Worm (Caenorhabditis elegans) whole organism, young adult: ENCODE data around the gene gtf-2F2.

Experiments used
- B0019.2 ChIP-seq: fragments of 200-800 bp; sonication (Bioruptor generic); conservative IDR thresholded peaks from 2 replicates; pipeline ENCODE4 v1.3.6; 2022; ENCODE audit warnings: missing genetic modification reagents, missing genetic modification characterization, missing compliant biosample characterization
- C17E4.6 ChIP-seq: fragments of 200-800 bp; sonication (Bioruptor generic); IDR thresholded peaks from 2 replicates; pipeline ENCODE4 v1.3.6; 2022; ENCODE audit warnings: missing genetic modification reagents, missing genetic modification characterization, missing compliant biosample characterization
- F10E7.11 ChIP-seq: sonication (generic microtip); optimal IDR thresholded peaks from 2 replicates; lab custom pipeline; 2017; ENCODE audit warnings: mild to moderate bottlenecking, missing genetic modification characterization, moderate library complexity, missing compliant biosample characterization
- F22D6.2 ChIP-seq: sonication (generic microtip); optimal IDR thresholded peaks from 2 replicates; lab custom pipeline; 2016; ENCODE audit warnings: mild to moderate bottlenecking, missing genetic modification characterization, missing compliant biosample characterization
- F39B2.1 ChIP-seq: fragments of 200-800 bp; sonication (Bioruptor generic); IDR thresholded peaks from 2 replicates; pipeline ENCODE4 v1.3.6; 2022; ENCODE audit warnings: missing genetic modification reagents, missing genetic modification characterization, missing compliant biosample characterization
- F55B11.4 ChIP-seq: sonication (generic microtip); optimal IDR thresholded peaks from 2 replicates; lab custom pipeline; 2016; ENCODE audit warnings: missing compliant biosample characterization, missing genetic modification characterization, borderline replicate concordance; ENCODE audit not compliant: insufficient read depth
- F57C9.4 ChIP-seq: sonication (generic microtip); optimal IDR thresholded peaks from 2 replicates; lab custom pipeline; 2017; ENCODE audit warnings: mild to moderate bottlenecking, missing genetic modification characterization, missing compliant biosample characterization
- T07F8.4 ChIP-seq: sonication (generic microtip); optimal IDR thresholded peaks from 2 replicates; lab custom pipeline; 2016; ENCODE audit warnings: mild to moderate bottlenecking, missing genetic modification characterization, moderate library complexity, missing compliant biosample characterization
- Y53F4B.3 ChIP-seq: fragments of 200-800 bp; sonication (Bioruptor generic); IDR thresholded peaks from 2 replicates; pipeline ENCODE4 v1.3.6; 2022; ENCODE audit warnings: missing genetic modification reagents, missing genetic modification characterization, missing compliant biosample characterization
- ama-1 ChIP-seq, 3 experiments: fragments of 150-350 bp in 1 of 3; sonication (generic microtip) in 2 of 3; optimal IDR thresholded peaks; 2 replicates each; lab custom pipeline; 2014 to 2018; ENCODE audit warnings: missing biosample characterization in 2 of 3, missing genetic modification characterization in 2 of 3, missing genetic modification reagents in 2 of 3
- attf-3 ChIP-seq: fragments of 200-800 bp; sonication (Bioruptor generic); conservative IDR thresholded peaks from 2 replicates; pipeline ENCODE4 v1.3.6; 2022; ENCODE audit warnings: missing genetic modification reagents, missing genetic modification characterization, missing compliant biosample characterization
- attf-5 ChIP-seq: fragments of 200-800 bp; sonication (Bioruptor generic); optimal IDR thresholded peaks from 2 replicates; lab custom pipeline; 2018; ENCODE audit warnings: mild to moderate bottlenecking, missing genetic modification characterization, missing compliant biosample characterization
- attf-6 ChIP-seq: fragments of 200-800 bp; sonication (Bioruptor generic); IDR thresholded peaks from 2 replicates; pipeline ENCODE4 v1.3.6; 2022; ENCODE audit warnings: missing genetic modification reagents, missing genetic modification characterization, missing compliant biosample characterization
- bed-1 ChIP-seq: fragments of 200-800 bp; sonication (Bioruptor generic); IDR thresholded peaks from 2 replicates; pipeline ENCODE4 v1.3.6; 2022; ENCODE audit warnings: missing genetic modification reagents, missing genetic modification characterization, missing compliant biosample characterization
- cebp-2 ChIP-seq: fragments of 200-800 bp; sonication (Bioruptor generic); IDR thresholded peaks from 2 replicates; pipeline ENCODE4 v1.3.6; 2022; ENCODE audit warnings: missing genetic modification characterization, missing compliant biosample characterization
- ceh-27 ChIP-seq: fragments of 200-800 bp; sonication (Bioruptor generic); optimal IDR thresholded peaks from 2 replicates; lab custom pipeline; 2018; ENCODE audit warnings: mild to moderate bottlenecking, missing genetic modification characterization, moderate library complexity, missing compliant biosample characterization
- ceh-58 ChIP-seq: fragments of 200-800 bp; sonication (Bioruptor generic); IDR thresholded peaks from 2 replicates; pipeline ENCODE4 v1.3.6; 2022; ENCODE audit warnings: missing genetic modification characterization, missing compliant biosample characterization
- ceh-79 ChIP-seq: sonication (generic microtip); optimal IDR thresholded peaks from 2 replicates; lab custom pipeline; 2017; ENCODE audit warnings: mild to moderate bottlenecking, missing genetic modification characterization, missing compliant biosample characterization
- dpff-1 ChIP-seq: sonication (generic microtip); optimal IDR thresholded peaks from 2 replicates; lab custom pipeline; 2017; ENCODE audit warnings: mild to moderate bottlenecking, missing genetic modification characterization, missing compliant biosample characterization
- egl-18 ChIP-seq: fragments of 200-800 bp; sonication (Bioruptor generic); IDR thresholded peaks from 2 replicates; pipeline ENCODE4 v1.3.6; 2022; ENCODE audit warnings: missing genetic modification reagents, missing genetic modification characterization, missing compliant biosample characterization
- egl-44 ChIP-seq: fragments of 200-800 bp; sonication (Bioruptor generic); IDR thresholded peaks from 2 replicates; pipeline ENCODE4 v1.3.6; 2022; ENCODE audit warnings: missing genetic modification reagents, missing genetic modification characterization, missing compliant biosample characterization
- egrh-3 ChIP-seq: fragments of 200-800 bp; sonication (Bioruptor generic); IDR thresholded peaks from 2 replicates; pipeline ENCODE4 v1.3.6; 2022; ENCODE audit warnings: missing genetic modification reagents, missing genetic modification characterization, missing compliant biosample characterization
- hlh-26 ChIP-seq: fragments of 200-800 bp; sonication (Bioruptor generic); conservative IDR thresholded peaks from 2 replicates; pipeline ENCODE4 v1.3.6; 2022; ENCODE audit warnings: missing genetic modification reagents, missing genetic modification characterization, missing compliant biosample characterization
- lag-1 ChIP-seq: fragments of 200-800 bp; sonication (Bioruptor generic); IDR thresholded peaks from 2 replicates; pipeline ENCODE4 v1.3.6; 2022; ENCODE audit warnings: missing genetic modification reagents, missing genetic modification characterization, missing compliant biosample characterization
- let-607 ChIP-seq, 2 experiments: fragments of 200-800 bp in 1 of 2; sonication (Bioruptor generic) in 1 of 2; sonication (generic microtip) in 1 of 2; optimal IDR thresholded peaks; 2 replicates each; lab custom pipeline; 2016 to 2018; ENCODE audit warnings: mild to moderate bottlenecking in 2 of 2, missing compliant biosample characterization in 2 of 2, missing genetic modification characterization in 2 of 2, moderate library complexity in 2 of 2, missing genotype in 1 of 2
- lin-35 ChIP-seq, 3 experiments: fragments of 150-350 bp in 2 of 3; sonication (generic microtip) in 1 of 3; optimal IDR thresholded peaks; 2 replicates each; lab custom pipeline; 2014 to 2018; ENCODE audit warnings: missing biosample characterization in 3 of 3, missing genetic modification characterization in 3 of 3, missing genetic modification reagents in 3 of 3
- lin-40 ChIP-seq: sonication (generic microtip); optimal IDR thresholded peaks from 2 replicates; lab custom pipeline; 2016; ENCODE audit warnings: missing genetic modification characterization, mild to moderate bottlenecking, missing compliant biosample characterization, missing genotype, missing genetic modification reagents
- madf-10 ChIP-seq: sonication (generic microtip); optimal IDR thresholded peaks from 2 replicates; lab custom pipeline; 2016; ENCODE audit warnings: mild to moderate bottlenecking, missing genetic modification characterization, missing compliant biosample characterization
- madf-3 ChIP-seq: fragments of 200-800 bp; sonication (Bioruptor generic); IDR thresholded peaks from 2 replicates; pipeline ENCODE4 v1.3.6; 2022; ENCODE audit warnings: missing genetic modification reagents, missing genetic modification characterization, missing compliant biosample characterization
- mxl-1 ChIP-seq: sonication (generic microtip); optimal IDR thresholded peaks from 2 replicates; lab custom pipeline; 2016; ENCODE audit warnings: missing genetic modification characterization, missing compliant biosample characterization
- nfya-1 ChIP-seq: sonication (generic microtip); optimal IDR thresholded peaks from 2 replicates; lab custom pipeline; 2017; ENCODE audit warnings: antibody characterized with exemption, missing compliant biosample characterization, missing genetic modification characterization, borderline replicate concordance; ENCODE audit not compliant: insufficient read depth
- nhr-120 ChIP-seq: fragments of 200-800 bp; sonication (Bioruptor generic); IDR thresholded peaks from 2 replicates; pipeline ENCODE4 v1.3.6; 2022; ENCODE audit warnings: missing genetic modification characterization, missing compliant biosample characterization
- nhr-80 ChIP-seq: sonication (generic microtip); optimal IDR thresholded peaks from 2 replicates; lab custom pipeline; 2016; ENCODE audit warnings: missing genetic modification characterization, missing compliant biosample characterization
- nhr-90 ChIP-seq: sonication (generic microtip); optimal IDR thresholded peaks from 2 replicates; lab custom pipeline; 2016; ENCODE audit warnings: missing genotype, mild to moderate bottlenecking, missing genetic modification characterization, missing compliant biosample characterization
- pbrm-1 ChIP-seq: fragments of 200-800 bp; sonication (Bioruptor generic); IDR thresholded peaks from 2 replicates; pipeline ENCODE4 v1.3.6; 2022; ENCODE audit warnings: missing genetic modification reagents, missing genetic modification characterization, missing compliant biosample characterization
- pha-4 ChIP-seq: fragments of 150-350 bp; sonication (generic microtip); optimal IDR thresholded peaks from 2 replicates; lab custom pipeline; 2014; ENCODE audit warnings: missing biosample characterization, missing genetic modification reagents, missing genetic modification characterization
- rec-8 ChIP-seq, 2 experiments: sonication (generic microtip); optimal IDR thresholded peaks; 2 replicates each; lab custom pipeline; 2016; ENCODE audit warnings: mild to moderate bottlenecking in 2 of 2, missing genetic modification characterization in 2 of 2, missing genetic modification reagents in 2 of 2, missing genotype in 2 of 2, missing biosample characterization in 1 of 2, missing compliant biosample characterization in 1 of 2, moderate library complexity in 1 of 2
- snpc-1.3 ChIP-seq: sonication (generic microtip); optimal IDR thresholded peaks from 2 replicates; lab custom pipeline; 2017; ENCODE audit warnings: missing genetic modification characterization, mild to moderate bottlenecking, missing compliant biosample characterization, antibody characterized with exemption, moderate library complexity, missing genotype, missing genetic modification reagents; ENCODE audit not compliant: insufficient read depth
- tbx-9 ChIP-seq: sonication (generic microtip); optimal IDR thresholded peaks from 2 replicates; lab custom pipeline; 2016; ENCODE audit warnings: borderline replicate concordance, missing genetic modification characterization, inconsistent platforms, missing compliant biosample characterization
- xnd-1 ChIP-seq: sonication (generic microtip); optimal IDR thresholded peaks from 2 replicates; lab custom pipeline; 2016; ENCODE audit warnings: missing genotype, missing genetic modification reagents, missing genetic modification characterization, missing compliant biosample characterization
- zfh-2 ChIP-seq: fragments of 200-800 bp; sonication (Bioruptor generic); conservative IDR thresholded peaks from 2 replicates; pipeline ENCODE4 v1.3.6; 2022; ENCODE audit warnings: missing genetic modification reagents, missing genetic modification characterization, missing compliant biosample characterization
- ztf-18 ChIP-seq: sonication (generic microtip); optimal IDR thresholded peaks from 2 replicates; lab custom pipeline; 2016; ENCODE audit warnings: missing genotype, mild to moderate bottlenecking, missing genetic modification characterization, missing compliant biosample characterization
- ztf-22 ChIP-seq: fragments of 200-800 bp; sonication (Bioruptor generic); optimal IDR thresholded peaks from 2 replicates; lab custom pipeline; 2018; ENCODE audit warnings: mild to moderate bottlenecking, missing genetic modification characterization, moderate library complexity, missing compliant biosample characterization
- ztf-26 ChIP-seq: sonication (generic microtip); optimal IDR thresholded peaks from 2 replicates; lab custom pipeline; 2017; ENCODE audit warnings: missing genetic modification characterization, missing compliant biosample characterization

gtf-2F2 gene

DNA sequence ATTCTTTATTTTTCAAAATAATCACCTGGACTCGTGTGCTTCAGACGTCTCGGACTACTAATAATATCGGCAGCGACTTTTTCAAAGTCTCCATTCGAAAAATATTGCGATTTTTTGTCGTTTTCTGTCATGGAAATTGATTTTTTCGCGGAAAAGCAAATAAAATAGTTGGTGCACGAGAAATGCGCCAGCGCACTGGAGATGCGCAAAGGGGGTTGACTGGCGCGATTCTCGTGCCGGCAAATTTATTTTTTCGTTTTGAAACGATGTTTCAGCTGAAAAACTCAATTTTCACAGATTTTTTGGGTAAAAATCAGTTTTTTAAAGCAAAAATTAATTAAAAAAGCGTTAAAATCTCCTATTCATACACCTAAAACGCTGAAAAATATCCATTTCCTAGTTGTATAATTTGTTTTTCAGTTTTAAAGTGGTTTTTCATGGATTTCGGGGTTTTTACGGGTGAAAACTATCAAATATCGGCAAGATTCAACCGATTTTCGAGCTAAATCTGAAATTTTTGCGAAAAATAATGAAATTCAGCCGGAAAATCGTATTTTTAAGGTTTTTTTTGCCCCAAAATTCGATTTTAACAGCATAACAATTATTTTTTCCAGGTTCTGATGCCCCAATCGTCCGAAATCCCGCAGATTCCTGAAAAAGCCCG lies 3.4 kb upstream of the gtf-2F2 start, which contains the start of the genes reps-1 and Y39B6A.37 (continued):
- TF ChIP-seq attf-5 (GFP tag; lab: Kevin White, UChicago) (peak; percentile 74), F55B11.4 (tag; lab: Kevin White, UChicago) (no peak), T07F8.4 (tag; lab: Kevin White, UChicago) (no peak), Y53F4B.3 (GFP tag; lab: Robert Waterston, UW) (no peak), pbrm-1 (GFP tag; lab: Robert Waterston, UW) (peak; percentile 85), ceh-27 (peak; percentile 25), F10E7.11 (tag; lab: Kevin White, UChicago) (no peak), nfya-1 (tag; lab: Kevin White, UChicago) (no peak), mxl-1 (tag; lab: Kevin White, UChicago) (no peak), ztf-26 (tag; lab: Kevin White, UChicago) (peak; percentile 46), madf-3 (no peak), xnd-1 (peak; percentile 24), attf-3 (GFP tag; lab: Robert Waterston, UW) (0 out of 2 replicates have a peak, but pooled peaks have one; percentile 44), tbx-9 (tag; lab: Kevin White, UChicago) (no peak), cebp-2 (GFP tag; lab: Robert Waterston, UW) (no peak), ceh-58 (GFP tag; lab: Robert Waterston, UW) (no peak), rec-8 (tag; optimal IDR thresholded peaks at IDR 0.05; lab: Kevin White, UChicago) (no peak), ztf-22 (GFP tag; lab: Kevin White, UChicago) (no peak), bed-1 (no peak), egl-18 (GFP tag; lab: Robert Waterston, UW) (no peak), C17E4.6 (GFP tag; lab: Robert Waterston, UW) (no peak), nhr-90 (no peak), snpc-1.3 (tag; lab: Kevin White, UChicago) (peak; percentile 1), let-607 (tag; optimal IDR thresholded peaks at IDR 0.05; lab: Kevin White, UChicago) (peak in 1 of 2 experiments; percentile 9), ztf-18 (tag; lab: Kevin White, UChicago) (peak; percentile 97), ceh-79 (tag; lab: Kevin White, UChicago) (no peak), dpff-1 (tag; lab: Kevin White, UChicago) (no peak), egl-44 (GFP tag; lab: Robert Waterston, UW) (no peak), attf-6 (GFP tag; lab: Robert Waterston, UW) (0 out of 2 replicates have a peak, but pooled peaks have one; percentile 33), F39B2.1 (GFP tag; lab: Robert Waterston, UW) (no peak), nhr-80 (tag; lab: Kevin White, UChicago) (peak; percentile 0)
- TF ChIP-seq, all 124 proteins: peak for 43

DNA sequence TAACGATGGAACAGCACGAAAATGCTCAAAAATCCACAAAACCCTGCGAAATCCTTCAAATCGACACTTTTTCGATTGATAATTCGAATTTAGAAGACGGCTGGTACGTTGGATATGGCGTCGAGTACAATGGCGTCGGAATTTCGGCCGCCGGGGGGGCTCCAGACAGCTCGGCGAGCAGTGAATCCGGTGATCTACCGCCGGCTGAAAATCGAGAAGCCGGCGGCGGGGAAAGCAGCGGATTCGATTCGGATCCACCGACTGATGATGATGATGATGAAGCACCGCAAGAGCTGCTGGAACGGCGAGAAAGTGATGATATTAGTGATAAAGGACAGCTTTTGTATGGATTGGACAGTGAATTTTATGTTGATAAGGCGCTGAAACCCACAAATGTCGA lies 2.8 kb upstream of the gtf-2F2 start:
- TF ChIP-seq egrh-3 (GFP tag; lab: Robert Waterston, UW) (peak; percentile 70; the same call in 1 of the 2 replicates), lag-1 (GFP tag; lab: Robert Waterston, UW) (no peak), zfh-2 (GFP tag; lab: Robert Waterston, UW) (peak; percentile 74)
- TF ChIP-seq, all 124 proteins: peak for 2

- TF ChIP-seq ceh-58 (GFP tag; lab: Robert Waterston, UW) (no peak), nhr-120 (GFP tag; lab: Robert Waterston, UW) (no peak), ztf-18 (tag; lab: Kevin White, UChicago) (no peak), madf-10 (tag; lab: Kevin White, UChicago) (no peak), hlh-26 (GFP tag; lab: Robert Waterston, UW) (no peak), egl-18 (GFP tag; lab: Robert Waterston, UW) (no peak), F22D6.2 (tag; lab: Kevin White, UChicago) (no peak), ama-1 (optimal IDR thresholded peaks at IDR 0.05; lab: Kevin White, UChicago) (no peak), ama-1 (GFP tag; optimal IDR thresholded peaks at IDR 0.05; lab: Kevin White, UChicago) (no peak), lin-35 (GFP tag; optimal IDR thresholded peaks at IDR 0.05; lab: Kevin White, UChicago) (no peak), B0019.2 (GFP tag; lab: Robert Waterston, UW) (no peak), lin-40 (tag; lab: Kevin White, UChicago) (no peak), ceh-27 (no peak), pha-4 (tag; lab: Kevin White, UChicago) (no peak), F55B11.4 (tag; lab: Kevin White, UChicago) (no peak), F57C9.4 (no peak)
Measured at ce11 chrV:18993017-18993416, 723 bp upstream of the gtf-2F2 start.
